Worm (Caenorhabditis elegans): ENCODE results near the gene camt-1.
"Not testable (repeated sequence)": the region's sequence is repeated elsewhere in the genome, so short reads cannot be mapped to it uniquely, and the experiment has no call there.

ce11 chrII:4554644-4555043 lies 49.7 kb upstream of the camt-1 start:
- not testable (repeated sequence) for TF ChIP-seq mes-4 (tag; optimal IDR thresholded peaks at IDR 0.05); nfya-1 (tag; optimal IDR thresholded peaks at IDR 0.05; ENCODE audit: borderline replicate concordance, insufficient read depth); Y67H2A.10 (GFP tag; conservative IDR thresholded peaks at IDR 0.05); snpc-4 (GFP tag; optimal IDR thresholded peaks at IDR 0.05); snpc-4 (tag; optimal IDR thresholded peaks at IDR 0.05); F22D6.2 (tag; optimal IDR thresholded peaks at IDR 0.05); sdz-38 (tag; optimal IDR thresholded peaks at IDR 0.05); ztf-28 (GFP tag; IDR thresholded peaks at IDR 0.05); unc-130 (GFP tag; optimal IDR thresholded peaks at IDR 0.05); K11D2.4 (GFP tag; IDR thresholded peaks at IDR 0.05); B0019.2 (GFP tag; conservative IDR thresholded peaks at IDR 0.05); pbrm-1 (GFP tag; IDR thresholded peaks at IDR 0.05); let-607 (tag; optimal IDR thresholded peaks at IDR 0.05); egl-18 (GFP tag; IDR thresholded peaks at IDR 0.05)
